Worm (Caenorhabditis elegans) whole organism, young adult: ENCODE measurements around the gene ric-8.

ENCODE experiments used
- B0035.1 ChIP-seq: sonication (generic microtip); optimal IDR thresholded peaks from 2 replicates; lab custom pipeline; 2016; ENCODE audit warnings: missing genetic modification characterization, mild to moderate bottlenecking, missing compliant biosample characterization, missing genotype, missing genetic modification reagents
- C06A6.2 ChIP-seq: fragments of 200-800 bp; sonication (Bioruptor generic); conservative IDR thresholded peaks from 2 replicates; pipeline ENCODE4 v1.3.6; 2022; ENCODE audit warnings: missing genetic modification characterization, missing compliant biosample characterization
- D2030.7 ChIP-seq: fragments of 200-800 bp; sonication (Bioruptor generic); IDR thresholded peaks from 2 replicates; pipeline ENCODE4 v1.3.6; 2022; ENCODE audit warnings: missing genetic modification reagents, missing genetic modification characterization, missing compliant biosample characterization
- F23B12.7 ChIP-seq: sonication (generic microtip); optimal IDR thresholded peaks from 2 replicates; lab custom pipeline; 2017; ENCODE audit warnings: missing genetic modification characterization, mild to moderate bottlenecking, missing compliant biosample characterization, antibody characterized with exemption, moderate library complexity; ENCODE audit not compliant: insufficient read depth
- F52B5.7 ChIP-seq: sonication (generic microtip); optimal IDR thresholded peaks from 2 replicates; lab custom pipeline; 2016; ENCODE audit warnings: mild to moderate bottlenecking, missing genetic modification characterization, missing compliant biosample characterization
- F57A8.1 ChIP-seq: fragments of 200-800 bp; sonication (Bioruptor generic); optimal IDR thresholded peaks from 2 replicates; lab custom pipeline; 2018; ENCODE audit warnings: mild to moderate bottlenecking, missing genetic modification characterization, moderate library complexity, missing compliant biosample characterization
- F57C9.4 ChIP-seq: sonication (generic microtip); optimal IDR thresholded peaks from 2 replicates; lab custom pipeline; 2017; ENCODE audit warnings: mild to moderate bottlenecking, missing genetic modification characterization, missing compliant biosample characterization
- T07F8.4 ChIP-seq: sonication (generic microtip); optimal IDR thresholded peaks from 2 replicates; lab custom pipeline; 2016; ENCODE audit warnings: mild to moderate bottlenecking, missing genetic modification characterization, moderate library complexity, missing compliant biosample characterization
- Y67H2A.10 ChIP-seq: fragments of 200-800 bp; sonication (Bioruptor generic); conservative IDR thresholded peaks from 2 replicates; pipeline ENCODE4 v1.3.6; 2022; ENCODE audit warnings: missing genetic modification reagents, missing genetic modification characterization, missing compliant biosample characterization
- akir-1 ChIP-seq: fragments of 200-800 bp; sonication (Bioruptor generic); optimal IDR thresholded peaks from 2 replicates; lab custom pipeline; 2018; ENCODE audit warnings: mild to moderate bottlenecking, missing genetic modification characterization, moderate library complexity, missing compliant biosample characterization
- aptf-3 ChIP-seq: fragments of 200-800 bp; sonication (Bioruptor generic); IDR thresholded peaks from 2 replicates; pipeline ENCODE4 v1.3.6; 2022; ENCODE audit warnings: missing genetic modification characterization, missing compliant biosample characterization
- attf-3 ChIP-seq: fragments of 200-800 bp; sonication (Bioruptor generic); conservative IDR thresholded peaks from 2 replicates; pipeline ENCODE4 v1.3.6; 2022; ENCODE audit warnings: missing genetic modification reagents, missing genetic modification characterization, missing compliant biosample characterization
- cebp-1 ChIP-seq, 2 experiments: fragments of 200-800 bp in 1 of 2; sonication (Bioruptor generic) in 1 of 2; sonication (generic microtip) in 1 of 2; IDR thresholded peaks in 1 of 2; optimal IDR thresholded peaks in 1 of 2; 2 replicates each; pipeline versions ENCODE4 v1.3.6 to Lab custom; 2017 to 2022; ENCODE audit warnings: missing compliant biosample characterization in 2 of 2, missing genetic modification characterization in 2 of 2, mild to moderate bottlenecking in 1 of 2, missing genetic modification reagents in 1 of 2, moderate library complexity in 1 of 2
- ceh-40 ChIP-seq: fragments of 200-800 bp; sonication (Bioruptor generic); IDR thresholded peaks from 2 replicates; pipeline ENCODE4 v1.3.6; 2022; ENCODE audit warnings: missing genetic modification characterization, missing compliant biosample characterization
- ceh-91 ChIP-seq: fragments of 200-800 bp; sonication (Bioruptor generic); IDR thresholded peaks from 2 replicates; pipeline ENCODE4 v1.3.6; 2022; ENCODE audit warnings: missing genetic modification reagents, missing genetic modification characterization, missing compliant biosample characterization
- chd-7 ChIP-seq: sonication (generic microtip); optimal IDR thresholded peaks from 2 replicates; lab custom pipeline; 2016; ENCODE audit warnings: mild to moderate bottlenecking, missing genetic modification characterization, moderate library complexity, missing compliant biosample characterization
- dpff-1 ChIP-seq: sonication (generic microtip); optimal IDR thresholded peaks from 2 replicates; lab custom pipeline; 2017; ENCODE audit warnings: mild to moderate bottlenecking, missing genetic modification characterization, missing compliant biosample characterization
- egl-44 ChIP-seq: fragments of 200-800 bp; sonication (Bioruptor generic); IDR thresholded peaks from 2 replicates; pipeline ENCODE4 v1.3.6; 2022; ENCODE audit warnings: missing genetic modification reagents, missing genetic modification characterization, missing compliant biosample characterization
- egrh-3 ChIP-seq: fragments of 200-800 bp; sonication (Bioruptor generic); IDR thresholded peaks from 2 replicates; pipeline ENCODE4 v1.3.6; 2022; ENCODE audit warnings: missing genetic modification reagents, missing genetic modification characterization, missing compliant biosample characterization
- hrde-1 ChIP-seq: sonication (generic microtip); optimal IDR thresholded peaks from 2 replicates; lab custom pipeline; 2016; ENCODE audit warnings: missing genetic modification characterization, mild to moderate bottlenecking, missing compliant biosample characterization, moderate library complexity, missing genotype, missing genetic modification reagents, borderline replicate concordance
- let-526 ChIP-seq: fragments of 200-800 bp; sonication (Bioruptor generic); IDR thresholded peaks from 2 replicates; pipeline ENCODE4 v1.3.6; 2022; ENCODE audit warnings: missing genetic modification reagents, missing genetic modification characterization, missing compliant biosample characterization
- lin-26 ChIP-seq: fragments of 200-800 bp; sonication (Bioruptor generic); IDR thresholded peaks from 2 replicates; pipeline ENCODE4 v1.3.6; 2022; ENCODE audit warnings: missing genetic modification reagents, missing genetic modification characterization, missing compliant biosample characterization
- lin-35 ChIP-seq, 3 experiments: fragments of 150-350 bp in 2 of 3; sonication (generic microtip) in 1 of 3; optimal IDR thresholded peaks; 2 replicates each; lab custom pipeline; 2014 to 2018; ENCODE audit warnings: missing biosample characterization in 3 of 3, missing genetic modification characterization in 3 of 3, missing genetic modification reagents in 3 of 3
- lsl-1 ChIP-seq: fragments of 200-800 bp; sonication (Bioruptor generic); optimal IDR thresholded peaks from 2 replicates; lab custom pipeline; 2018; ENCODE audit warnings: mild to moderate bottlenecking, missing genetic modification characterization, moderate library complexity, missing compliant biosample characterization
- mcd-1 ChIP-seq: fragments of 200-800 bp; sonication (Bioruptor generic); IDR thresholded peaks from 2 replicates; pipeline ENCODE4 v1.3.6; 2022; ENCODE audit warnings: missing genetic modification reagents, missing genetic modification characterization, missing compliant biosample characterization
- nfya-1 ChIP-seq: sonication (generic microtip); optimal IDR thresholded peaks from 2 replicates; lab custom pipeline; 2017; ENCODE audit warnings: antibody characterized with exemption, missing compliant biosample characterization, missing genetic modification characterization, borderline replicate concordance; ENCODE audit not compliant: insufficient read depth
- nfya-2 ChIP-seq: fragments of 200-800 bp; sonication (Bioruptor generic); IDR thresholded peaks from 2 replicates; pipeline ENCODE4 v1.3.6; 2022; ENCODE audit warnings: missing genetic modification reagents, missing genetic modification characterization, missing compliant biosample characterization
- nfyb-1 ChIP-seq: fragments of 200-800 bp; sonication (Bioruptor generic); IDR thresholded peaks from 2 replicates; pipeline ENCODE4 v1.3.6; 2022; ENCODE audit warnings: missing genetic modification reagents, missing genetic modification characterization, missing compliant biosample characterization
- sdz-38 ChIP-seq: sonication (generic microtip); optimal IDR thresholded peaks from 2 replicates; lab custom pipeline; 2016; ENCODE audit warnings: missing genotype, missing genetic modification characterization, missing compliant biosample characterization
- snpc-3.4 ChIP-seq: sonication (generic microtip); optimal IDR thresholded peaks from 2 replicates; lab custom pipeline; 2017; ENCODE audit warnings: missing genetic modification characterization, mild to moderate bottlenecking, missing compliant biosample characterization, antibody characterized with exemption, moderate library complexity, missing genotype, missing genetic modification reagents
- snpc-4 ChIP-seq, 5 experiments: fragments of 150-350 bp in 1 of 5; sonication (generic microtip) in 4 of 5; optimal IDR thresholded peaks; 2 replicates each; lab custom pipeline; 2014 to 2018; ENCODE audit warnings: missing genetic modification characterization in 5 of 5, missing biosample characterization in 3 of 5, antibody characterized with exemption in 2 of 5, mild to moderate bottlenecking in 2 of 5, missing compliant biosample characterization in 2 of 5, missing genotype in 2 of 5, moderate library complexity in 2 of 5, missing genetic modification reagents in 1 of 5
- tbx-9 ChIP-seq: sonication (generic microtip); optimal IDR thresholded peaks from 2 replicates; lab custom pipeline; 2016; ENCODE audit warnings: borderline replicate concordance, missing genetic modification characterization, inconsistent platforms, missing compliant biosample characterization
- tlf-1 ChIP-seq: fragments of 200-800 bp; sonication (Bioruptor generic); optimal IDR thresholded peaks from 2 replicates; lab custom pipeline; 2018; ENCODE audit warnings: mild to moderate bottlenecking, missing genetic modification characterization, missing compliant biosample characterization
- unc-130 ChIP-seq: sonication (generic microtip); optimal IDR thresholded peaks from 2 replicates; lab custom pipeline; 2016; ENCODE audit warnings: missing genetic modification reagents, missing genetic modification characterization, missing compliant biosample characterization
- ztf-18 ChIP-seq: sonication (generic microtip); optimal IDR thresholded peaks from 2 replicates; lab custom pipeline; 2016; ENCODE audit warnings: missing genotype, mild to moderate bottlenecking, missing genetic modification characterization, missing compliant biosample characterization
- ztf-6 ChIP-seq: fragments of 200-800 bp; sonication (Bioruptor generic); IDR thresholded peaks from 2 replicates; pipeline ENCODE4 v1.3.6; 2022; ENCODE audit warnings: missing genetic modification reagents, missing genetic modification characterization, missing compliant biosample characterization

Gene ric-8

ce11 chrIV:2666127-2666526 is 23.4 kb downstream of the ric-8 start:
- TF ChIP-seq mcd-1 (GFP tag; lab: Robert Waterston, UW) = peak; percentile 79
- no peak for TF ChIP-seq C06A6.2
- no peak for TF ChIP-seq akir-1
- no peak for TF ChIP-seq tbx-9 (tag; lab: Kevin White, UChicago)
- TF ChIP-seq F23B12.7 (tag; lab: Kevin White, UChicago) = no peak
- peak; percentile 21; the same call in 1 of the 2 replicates for TF ChIP-seq attf-3 (GFP tag; lab: Robert Waterston, UW)
- no peak for TF ChIP-seq nfya-1 (tag; lab: Kevin White, UChicago)
- TF ChIP-seq egl-44 (GFP tag; lab: Robert Waterston, UW) = no peak
- TF ChIP-seq unc-130 (GFP tag; lab: Kevin White, UChicago) = no peak
- no peak for TF ChIP-seq B0035.1 (tag; lab: Kevin White, UChicago)
- TF ChIP-seq ceh-91 (GFP tag; lab: Robert Waterston, UW) = no peak
- no peak for TF ChIP-seq lin-35 (GFP tag; optimal IDR thresholded peaks at IDR 0.05; lab: Kevin White, UChicago)
- TF ChIP-seq let-526 (GFP tag; lab: Robert Waterston, UW) = no peak
- no peak for TF ChIP-seq egrh-3 (GFP tag; lab: Robert Waterston, UW)

- TF ChIP-seq F57C9.4 (tag; lab: Kevin White, UChicago) = no peak
- no peak for TF ChIP-seq sdz-38 (tag; lab: Kevin White, UChicago)
- TF ChIP-seq F57A8.1 = no peak
- TF ChIP-seq lsl-1 (GFP tag; lab: Kevin White, UChicago) = peak; percentile 44
- TF ChIP-seq tlf-1 = no peak
- no peak for TF ChIP-seq Y67H2A.10 (GFP tag; lab: Robert Waterston, UW)
- TF ChIP-seq nfya-1 (tag; lab: Kevin White, UChicago) = no peak
- TF ChIP-seq F52B5.7 = no peak
- TF ChIP-seq attf-3 (GFP tag; lab: Robert Waterston, UW) = 0 out of 2 replicates have a peak, but pooled peaks have one; percentile 24
- TF ChIP-seq ceh-40 (GFP tag; lab: Robert Waterston, UW) = no peak
- no peak for TF ChIP-seq lin-26
- TF ChIP-seq nfya-2 (GFP tag; lab: Robert Waterston, UW) = no peak
- no peak for TF ChIP-seq unc-130 (GFP tag; lab: Kevin White, UChicago)
- no peak for TF ChIP-seq akir-1
- TF ChIP-seq nfyb-1 (GFP tag; lab: Robert Waterston, UW) = no peak
- TF ChIP-seq dpff-1 (tag; lab: Kevin White, UChicago) = no peak
- no peak for TF ChIP-seq snpc-3.4 (tag; lab: Kevin White, UChicago)
- no peak for TF ChIP-seq aptf-3 (GFP tag; lab: Robert Waterston, UW)
- TF ChIP-seq chd-7 (tag; lab: Kevin White, UChicago) = no peak
- TF ChIP-seq cebp-1 (GFP tag; IDR thresholded peaks at IDR 0.05; lab: Robert Waterston, UW) = no peak
- TF ChIP-seq cebp-1 (tag; optimal IDR thresholded peaks at IDR 0.05; lab: Kevin White, UChicago) = no peak
- TF ChIP-seq hrde-1 = no peak
- 0 out of 2 replicates have a peak, but pooled peaks have one; percentile 13 for TF ChIP-seq D2030.7 (GFP tag; lab: Robert Waterston, UW)
- no peak for TF ChIP-seq snpc-4 (GFP tag; optimal IDR thresholded peaks at IDR 0.05; lab: Kevin White, UChicago)
- no peak for TF ChIP-seq snpc-4 (tag; optimal IDR thresholded peaks at IDR 0.05; lab: Kevin White, UChicago)
- TF ChIP-seq ztf-6 (GFP tag; lab: Robert Waterston, UW) = no peak
- TF ChIP-seq ztf-18 (tag; lab: Kevin White, UChicago) = no peak
- TF ChIP-seq T07F8.4 (tag; lab: Kevin White, UChicago) = no peak
These were observed 23.9 kb downstream of the ric-8 start, which contains the start of gene Y69A2AR.1 for ce11 chrIV:2666586-2667100. Y69A2AR.1 (plus strand) TSS chrIV:2667050.
